Worm (Caenorhabditis elegans): Measurements from ENCODE around the gene txt-18.

DNA sequence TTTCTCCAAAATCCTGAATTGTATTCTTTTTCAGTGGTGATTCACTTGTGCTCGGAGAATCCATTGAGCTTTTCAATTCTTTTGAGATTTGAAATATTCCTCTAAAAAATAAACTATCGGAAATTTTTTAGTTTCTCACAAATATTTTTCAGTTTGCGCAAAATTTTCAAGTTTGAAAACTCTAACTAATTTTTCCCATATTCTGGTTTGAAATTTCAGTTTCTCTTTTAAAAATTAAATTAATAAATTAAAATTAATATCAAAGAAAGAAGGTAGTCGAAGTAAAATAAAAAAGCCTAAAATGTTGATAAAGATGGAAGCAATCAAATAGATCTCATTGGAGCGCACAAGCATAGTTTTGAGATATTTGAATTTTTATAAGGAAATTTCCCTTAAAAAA is 8.0 kb downstream of the txt-18 start, which contains the start of gene C32D5.10:
- TF ChIP-seq unc-62 (GFP tag; optimal IDR thresholded peaks at IDR 0.05) (no peak), nfya-1 (tag; optimal IDR thresholded peaks at IDR 0.05; ENCODE audit: borderline replicate concordance, insufficient read depth) (no peak), attf-5 (GFP tag; optimal IDR thresholded peaks at IDR 0.05) (no peak), chd-7 (tag; optimal IDR thresholded peaks at IDR 0.05) (no peak), ama-1 (optimal IDR thresholded peaks at IDR 0.05) (no peak), ama-1 (GFP tag; optimal IDR thresholded peaks at IDR 0.05) (no peak), lin-54 (GFP tag; optimal IDR thresholded peaks at IDR 0.05) (no peak), bed-2 (GFP tag; IDR thresholded peaks at IDR 0.05) (no peak), let-607 (tag; optimal IDR thresholded peaks at IDR 0.05) (no peak), tbx-9 (tag; optimal IDR thresholded peaks at IDR 0.05; ENCODE audit: borderline replicate concordance) (no peak), F37B4.10 (GFP tag; IDR thresholded peaks at IDR 0.05) (no peak), hsf-1 (GFP tag; IDR thresholded peaks at IDR 0.05) (no peak), ceh-40 (GFP tag; IDR thresholded peaks at IDR 0.05) (no peak), tbp1 (GFP tag; optimal IDR thresholded peaks at IDR 0.05) (no peak)
